Worm (Caenorhabditis elegans): ENCODE measurements around the gene Y54F10AM.15.

DNA sequence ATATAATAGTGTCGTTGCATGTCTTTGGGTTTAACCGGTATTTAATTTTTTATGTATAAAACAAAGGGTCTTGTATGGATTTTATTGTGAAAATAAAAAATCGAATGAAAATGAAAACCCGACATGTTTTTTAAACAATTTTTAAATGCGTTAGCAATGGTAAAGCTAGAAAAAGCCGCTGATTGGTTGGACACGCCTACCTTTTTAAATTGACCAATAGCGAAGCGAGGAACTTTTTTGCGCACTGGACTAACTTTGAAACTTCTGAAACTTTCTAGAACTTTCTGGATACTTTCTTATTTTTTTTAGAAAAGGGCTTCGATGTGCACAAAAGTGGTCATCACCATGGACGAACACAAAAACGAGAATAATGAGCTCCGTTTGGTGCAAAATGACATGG, 17.8 kb upstream of the Y54F10AM.15 start:
- no peak for TF ChIP-seq ama-1 (optimal IDR thresholded peaks at IDR 0.05)
- TF ChIP-seq F13C5.2 (tag; optimal IDR thresholded peaks at IDR 0.05) = no peak
- no peak for TF ChIP-seq flt-1 (GFP tag; IDR thresholded peaks at IDR 0.05)
- no peak for TF ChIP-seq ets-7 (tag; optimal IDR thresholded peaks at IDR 0.05)
- no peak for TF ChIP-seq ceh-36 (tag; optimal IDR thresholded peaks at IDR 0.05)
- no peak for TF ChIP-seq hmbx-1 (tag; optimal IDR thresholded peaks at IDR 0.05)
- no peak for TF ChIP-seq aly-1 (tag; optimal IDR thresholded peaks at IDR 0.05)
- TF ChIP-seq B0310.2 (tag; optimal IDR thresholded peaks at IDR 0.05) = no peak
- no peak for TF ChIP-seq hmg-4 (GFP tag; optimal IDR thresholded peaks at IDR 0.05)
- TF ChIP-seq tra-4 (tag; optimal IDR thresholded peaks at IDR 0.05) = no peak
- no peak for TF ChIP-seq hnd-1 (tag; optimal IDR thresholded peaks at IDR 0.05)
- TF ChIP-seq ceh-13 (GFP tag; optimal IDR thresholded peaks at IDR 0.05) = no peak
- TF ChIP-seq scrt-1 (GFP tag; IDR thresholded peaks at IDR 0.05) = no peak
